Fruit fly (Drosophila melanogaster) S2 (cell line): ENCODE data around the gene CG8925.
"Not testable (repeated sequence)": the region's sequence is repeated elsewhere in the genome, so short reads cannot be mapped to it uniquely, and the experiment has no call there.

Experiments used
- CG8478 ChIP-seq: fragments of >200 bp; optimal IDR thresholded peaks from 2 replicates; lab custom pipeline; 2018
- CTCF ChIP-seq, 2 experiments: fragments of >200 bp; optimal IDR thresholded peaks; 2 replicates each; lab custom pipeline; 2018

The CG8925 gene

dm6 chr3R:16176526-16176925 lies 4.7 kb downstream of the CG8925 start:
- TF ChIP-seq CTCF (optimal IDR thresholded peaks at IDR 0.05; lab: Kevin White, UChicago): no peak
- TF ChIP-seq CG8478 (lab: Kevin White, UChicago): no peak

dm6 chr3R:16180476-16181070 lies 8.8 kb downstream of the CG8925 start, which contains the start of gene CG8927:
CG8927 (plus strand) TSS chr3R:16181020.
- peak in 1 of 2 experiments; percentile 5 for TF ChIP-seq CTCF (optimal IDR thresholded peaks at IDR 0.05; lab: Kevin White, UChicago)
- TF ChIP-seq CG8478 (lab: Kevin White, UChicago): no peak

dm6 chr3R:16182269-16182875 lies 10.6 kb downstream of the CG8925 start:
- TF ChIP-seq CTCF (optimal IDR thresholded peaks at IDR 0.05; lab: Kevin White, UChicago) (no peak), CG8478 (lab: Kevin White, UChicago) (no peak)

- peak; percentile 8 to 42 for TF ChIP-seq CTCF (optimal IDR thresholded peaks at IDR 0.05; lab: Kevin White, UChicago)
- no peak for TF ChIP-seq CG8478 (lab: Kevin White, UChicago)
Observed at dm6 chr3R:16186791-16187681, 15.2 kb downstream of the CG8925 start, which contains the start of gene sra. sra (plus strand) TSS chr3R:16186999.

- no peak for TF ChIP-seq CTCF (optimal IDR thresholded peaks at IDR 0.05; lab: Kevin White, UChicago)
Observed at dm6 chr3R:16187737-16188136, 15.9 kb downstream of the CG8925 start.

dm6 chr3R:16189464-16189863 lies 17.7 kb downstream of the CG8925 start, which contains the start of gene Bin1:
Bin1 (minus strand) TSS chr3R:16189564.
- TF ChIP-seq CTCF (optimal IDR thresholded peaks at IDR 0.05; lab: Kevin White, UChicago); CG8478 (lab: Kevin White, UChicago): not testable (repeated sequence)

- TF ChIP-seq CG8478 (lab: Kevin White, UChicago): no peak
Observed at dm6 chr3R:16190183-16190763, 18.5 kb downstream of the CG8925 start.

dm6 chr3R:16190782-16191181 lies 19.0 kb downstream of the CG8925 start:
- no peak for TF ChIP-seq CG8478 (lab: Kevin White, UChicago)
- no peak for TF ChIP-seq CTCF (optimal IDR thresholded peaks at IDR 0.05; lab: Kevin White, UChicago)

- no peak for TF ChIP-seq CTCF (optimal IDR thresholded peaks at IDR 0.05; lab: Kevin White, UChicago)
- no peak for TF ChIP-seq CG8478 (lab: Kevin White, UChicago)
Observed at dm6 chr3R:16200497-16201019, 28.8 kb downstream of the CG8925 start.

dm6 chr3R:16202335-16203024 lies 30.7 kb downstream of the CG8925 start:
- no peak for TF ChIP-seq CG8478 (lab: Kevin White, UChicago)
- TF ChIP-seq CTCF (optimal IDR thresholded peaks at IDR 0.05; lab: Kevin White, UChicago): no peak

dm6 chr3R:16203025-16203421 lies 31.2 kb downstream of the CG8925 start, which contains the start of the genes CG6126 and CG31287:
CG6126 (minus strand) TSS chr3R:16203083.
CG31287 (plus strand) TSS chr3R:16203371.
- no peak for TF ChIP-seq CG8478 (lab: Kevin White, UChicago)
- no peak for TF ChIP-seq CTCF (optimal IDR thresholded peaks at IDR 0.05; lab: Kevin White, UChicago)

dm6 chr3R:16205155-16205778 lies 33.5 kb downstream of the CG8925 start, which contains the start of gene mtSSB:
mtSSB (minus strand) TSS chr3R:16205250.
- TF ChIP-seq CG8478 (lab: Kevin White, UChicago) (no peak), CTCF (optimal IDR thresholded peaks at IDR 0.05; lab: Kevin White, UChicago) (peak; percentile 99 to 100)

dm6 chr3R:16206162-16206561 lies 34.4 kb downstream of the CG8925 start:
- TF ChIP-seq CTCF (optimal IDR thresholded peaks at IDR 0.05; lab: Kevin White, UChicago) (peak in 1 of 2 experiments; percentile 36), CG8478 (lab: Kevin White, UChicago) (no peak)
